Worm (Caenorhabditis elegans): Measurements from ENCODE around the gene che-12.

DNA sequence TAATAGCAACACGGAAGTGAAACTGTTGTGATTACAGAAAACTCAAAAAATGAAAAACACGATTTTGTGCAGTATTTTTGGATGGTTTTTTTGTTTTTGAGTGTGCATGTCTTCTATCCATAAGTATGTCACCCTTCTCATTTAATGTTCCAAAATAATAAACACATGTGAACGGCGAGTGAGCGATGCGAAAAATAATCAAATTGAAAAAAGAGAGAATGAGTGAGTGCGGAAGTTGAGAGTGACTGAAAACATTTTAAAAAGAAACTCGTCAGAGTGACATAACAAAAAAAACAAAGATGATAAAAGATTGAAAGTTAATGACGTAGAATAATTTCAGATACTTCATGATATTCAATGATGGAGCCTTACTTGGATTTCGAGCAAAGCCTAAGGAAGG, 57.7 kb downstream of the che-12 start:
- no peak for TF ChIP-seq him-1 (tag; optimal IDR thresholded peaks at IDR 0.05)
- no peak for TF ChIP-seq dao-5 (tag; optimal IDR thresholded peaks at IDR 0.05)
